Fruit fly (Drosophila melanogaster): ENCODE results near the gene I-2.

DNA sequence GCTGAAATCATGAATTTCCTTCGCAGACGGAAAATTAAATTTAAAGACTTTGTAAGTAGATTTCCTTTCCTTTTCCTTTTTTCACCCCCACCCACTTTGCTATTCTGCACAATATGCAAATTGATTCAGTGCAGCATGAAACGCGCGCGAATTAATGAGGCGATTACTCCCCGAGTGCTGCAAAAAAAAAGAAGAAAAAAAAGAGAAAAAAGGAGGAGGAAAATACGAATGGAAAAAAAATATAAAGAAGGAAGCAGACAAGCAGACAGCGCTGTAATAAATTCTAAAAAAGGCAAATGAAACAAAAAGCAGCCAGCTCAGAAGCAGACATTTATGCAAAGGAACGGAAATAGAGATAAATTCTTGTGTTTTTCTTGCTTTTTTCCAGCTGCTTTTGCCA, 12.1 kb upstream of the I-2 start:
- TF ChIP-seq Lpt (GFP tag; optimal IDR thresholded peaks at IDR 0.05) (peak; percentile 84), CG11762 (GFP tag; optimal IDR thresholded peaks at IDR 0.05; ENCODE audit: insufficient read depth) (peak; percentile 43), svp (GFP tag) (no peak), Hr4 (GFP tag; optimal IDR thresholded peaks at IDR 0.05) (no peak), Gug (GFP tag; IDR thresholded peaks at IDR 0.05) (no peak), CG6854 (GFP tag; optimal IDR thresholded peaks at IDR 0.05) (no peak), Eip93F (GFP tag; optimal IDR thresholded peaks at IDR 0.05) (no peak), CG8632 (GFP tag; optimal IDR thresholded peaks at IDR 0.05) (peak; percentile 46), lz (GFP tag; optimal IDR thresholded peaks at IDR 0.05) (no peak)
